Worm (Caenorhabditis elegans): ENCODE measurements around the gene C12D12.1.

DNA sequence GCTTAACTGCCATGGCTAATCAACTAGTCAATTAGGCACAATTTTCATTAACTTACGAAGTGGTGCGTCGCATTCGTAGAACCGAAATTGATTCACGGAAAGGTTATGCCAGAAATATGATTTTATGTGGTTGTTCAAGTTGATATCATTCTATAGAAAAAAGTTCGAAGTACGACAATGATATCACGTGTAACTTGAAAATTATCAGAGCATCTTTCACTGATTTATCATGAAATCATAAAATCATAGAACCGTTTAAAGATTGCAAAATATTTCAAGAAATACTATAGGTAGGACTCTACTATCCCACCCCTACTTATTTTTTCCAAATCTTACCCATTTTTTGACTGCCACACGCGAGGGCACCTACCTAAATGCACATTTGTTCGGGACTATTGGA, 53.9 kb downstream of the C12D12.1 start:
- no peak for TF ChIP-seq lsy-2 (tag; optimal IDR thresholded peaks at IDR 0.05)
- no peak for TF ChIP-seq nhr-12 (tag; optimal IDR thresholded peaks at IDR 0.05)
- TF ChIP-seq elt-1 (tag; optimal IDR thresholded peaks at IDR 0.05; ENCODE audit: borderline replicate concordance, insufficient read depth) = no peak
- TF ChIP-seq unc-62 (GFP tag; optimal IDR thresholded peaks at IDR 0.05) = no peak
- no peak for TF ChIP-seq ces-1 (GFP tag; optimal IDR thresholded peaks at IDR 0.05)
- TF ChIP-seq nhr-28 (tag; optimal IDR thresholded peaks at IDR 0.05) = no peak

All from whole organism, mixed stage, embryonic.